Fruit fly (Drosophila melanogaster): ENCODE data around the gene Mur89F.
A peak's percentile ranks its signal among the peaks of the same experiment; 100 is the strongest.

Mur89F gene

dm6 chr3R:17149080-17149746, 52.7 kb downstream of the Mur89F start, which contains the start of the genes m-cup and Det:
TSS of gene m-cup (minus strand) at chr3R:17149412.
TSS of gene Det (plus strand) at chr3R:17149667.
- peak; percentile 16 for TF ChIP-seq ey (GFP tag; optimal IDR thresholded peaks at IDR 0.05)
- TF ChIP-seq CG9705 (GFP tag; optimal IDR thresholded peaks at IDR 0.05): peak; percentile 10
- no peak for TF ChIP-seq Abd-B (GFP tag; optimal IDR thresholded peaks at IDR 0.05)
- no peak for TF ChIP-seq Vsx2 (GFP tag; optimal IDR thresholded peaks at IDR 0.05; ENCODE audit: partially characterized antibody)
- peak; percentile 25 for TF ChIP-seq h (GFP tag; optimal IDR thresholded peaks at IDR 0.05)
- TF ChIP-seq foxo (GFP tag; optimal IDR thresholded peaks at IDR 0.05): peak in 1 of 2 experiments; percentile 38
- peak; percentile 29 for TF ChIP-seq fru (GFP tag; optimal IDR thresholded peaks at IDR 0.05)
- TF ChIP-seq HLH106 (tag; optimal IDR thresholded peaks at IDR 0.05): peak; percentile 21
- TF ChIP-seq Rel (GFP tag; optimal IDR thresholded peaks at IDR 0.05): no peak
- TF ChIP-seq Rel (tag; optimal IDR thresholded peaks at IDR 0.05): peak; percentile 38
- TF ChIP-seq Hr83 (GFP tag; optimal IDR thresholded peaks at IDR 0.05; ENCODE audit: poor library complexity, severe bottlenecking): peak; percentile 42
- TF ChIP-seq sage (GFP tag; optimal IDR thresholded peaks at IDR 0.05): peak; percentile 21
- peak; percentile 28 for TF ChIP-seq Jra (GFP tag; optimal IDR thresholded peaks at IDR 0.05)
- no peak for TF ChIP-seq Hr78 (GFP tag; optimal IDR thresholded peaks at IDR 0.05)
- TF ChIP-seq Hnf4 (GFP tag; optimal IDR thresholded peaks at IDR 0.05): no peak
- no peak for TF ChIP-seq Mio (GFP tag; optimal IDR thresholded peaks at IDR 0.05)
- TF ChIP-seq Myc (optimal IDR thresholded peaks at IDR 0.05): no peak
- no peak for TF ChIP-seq dl (GFP tag; optimal IDR thresholded peaks at IDR 0.05; ENCODE audit: insufficient read depth in 1 of 2, partially characterized antibody in 2 of 2)
- no peak for TF ChIP-seq dsf (GFP tag; optimal IDR thresholded peaks at IDR 0.05; ENCODE audit: borderline replicate concordance)
- TF ChIP-seq rgr (GFP tag; optimal IDR thresholded peaks at IDR 0.05): peak; percentile 20

DNA sequence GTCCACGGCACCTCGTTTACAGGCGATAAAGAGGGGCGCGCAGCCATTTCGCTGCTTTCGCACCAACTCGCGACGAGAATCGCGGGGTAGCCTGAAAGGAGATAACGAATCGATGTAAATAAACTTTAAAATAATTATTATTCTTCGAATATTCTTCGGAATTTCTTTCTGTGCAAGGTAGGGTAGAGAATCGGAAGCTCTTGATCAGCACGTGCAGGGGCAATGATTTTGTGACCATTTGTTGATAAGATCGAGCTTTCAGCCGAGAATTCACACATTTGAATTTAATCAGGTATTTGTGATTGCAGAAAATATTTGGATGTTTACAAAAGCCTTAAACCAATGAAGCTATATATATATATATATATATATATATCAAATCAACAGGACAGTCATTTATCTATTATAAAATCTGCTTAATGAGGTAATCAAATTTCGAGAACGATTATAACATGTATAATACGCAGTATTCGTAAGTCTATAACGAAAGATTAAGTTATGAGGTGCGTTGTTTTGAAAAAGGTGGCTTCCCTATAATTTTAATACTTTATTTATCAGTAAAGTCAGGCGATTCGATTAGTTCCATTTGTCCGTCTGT, 54.2 kb downstream of the Mur89F start:
- TF ChIP-seq psq (GFP tag; optimal IDR thresholded peaks at IDR 0.05) (no peak), dl (GFP tag; optimal IDR thresholded peaks at IDR 0.05; ENCODE audit: insufficient read depth in 1 of 2, partially characterized antibody in 2 of 2) (no peak), Vsx2 (GFP tag; optimal IDR thresholded peaks at IDR 0.05; ENCODE audit: partially characterized antibody) (no peak), h (GFP tag; optimal IDR thresholded peaks at IDR 0.05) (peak; percentile 32), Hr78 (GFP tag; optimal IDR thresholded peaks at IDR 0.05) (no peak), Hnf4 (GFP tag; optimal IDR thresholded peaks at IDR 0.05) (no peak), Rel (GFP tag; optimal IDR thresholded peaks at IDR 0.05) (no peak), Rel (tag; optimal IDR thresholded peaks at IDR 0.05) (peak; percentile 81), CrebA (GFP tag; optimal IDR thresholded peaks at IDR 0.05; ENCODE audit: borderline replicate concordance) (no peak), foxo (GFP tag; optimal IDR thresholded peaks at IDR 0.05) (no peak), Dfd (GFP tag; optimal IDR thresholded peaks at IDR 0.05) (no peak), woc (GFP tag; optimal IDR thresholded peaks at IDR 0.05) (no peak), Dif (GFP tag; optimal IDR thresholded peaks at IDR 0.05; ENCODE audit: partially characterized antibody) (no peak), usp (GFP tag; optimal IDR thresholded peaks at IDR 0.05) (no peak), dsf (GFP tag; optimal IDR thresholded peaks at IDR 0.05; ENCODE audit: borderline replicate concordance) (no peak), N (GFP tag; optimal IDR thresholded peaks at IDR 0.05) (no peak), dmrt93B (GFP tag; optimal IDR thresholded peaks at IDR 0.05) (no peak), jim (GFP tag; optimal IDR thresholded peaks at IDR 0.05) (no peak), br (GFP tag; optimal IDR thresholded peaks at IDR 0.05) (no peak), sv (GFP tag; optimal IDR thresholded peaks at IDR 0.05) (no peak), tai (GFP tag; optimal IDR thresholded peaks at IDR 0.05) (no peak), lola (GFP tag; optimal IDR thresholded peaks at IDR 0.05) (no peak), HLH106 (tag; optimal IDR thresholded peaks at IDR 0.05) (no peak), Hr83 (GFP tag; optimal IDR thresholded peaks at IDR 0.05; ENCODE audit: poor library complexity, severe bottlenecking) (no peak), Myc (optimal IDR thresholded peaks at IDR 0.05) (no peak), rgr (GFP tag; optimal IDR thresholded peaks at IDR 0.05) (peak; percentile 21)

DNA sequence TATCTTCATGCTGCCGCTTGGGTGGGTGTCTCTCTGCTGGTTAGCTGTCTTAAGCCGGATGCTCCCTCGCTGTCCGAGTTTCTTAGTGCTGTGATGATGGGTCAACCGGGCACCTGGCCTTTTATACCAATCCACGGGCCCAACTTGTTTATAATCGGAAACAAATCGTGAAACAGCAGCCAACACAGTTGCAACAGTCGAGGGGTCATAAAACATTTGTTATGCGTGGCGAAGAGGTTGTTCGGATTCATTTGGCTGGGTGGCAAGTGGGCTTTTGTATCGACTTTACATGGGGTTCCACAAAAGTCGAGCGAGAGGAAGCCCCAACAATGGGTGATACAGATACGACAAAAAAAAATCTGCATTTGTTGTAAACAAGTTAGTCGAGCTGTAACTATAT, 59.6 kb downstream of the Mur89F start, which contains the start of gene TwdlW:
Gene TwdlW (minus strand): TSS at position 101 of the 400 bp plus-strand sequence.
- TF ChIP-seq Dfd (GFP tag; optimal IDR thresholded peaks at IDR 0.05): no peak
- TF ChIP-seq dsf (GFP tag; optimal IDR thresholded peaks at IDR 0.05; ENCODE audit: borderline replicate concordance): no peak
- no peak for TF ChIP-seq Jra (GFP tag; optimal IDR thresholded peaks at IDR 0.05)
- TF ChIP-seq pan (optimal IDR thresholded peaks at IDR 0.05): no peak
- TF ChIP-seq Abd-B (GFP tag; optimal IDR thresholded peaks at IDR 0.05): no peak
- TF ChIP-seq psq (GFP tag; optimal IDR thresholded peaks at IDR 0.05): no peak
- TF ChIP-seq N (GFP tag; optimal IDR thresholded peaks at IDR 0.05): no peak
- no peak for TF ChIP-seq HLH106 (tag; optimal IDR thresholded peaks at IDR 0.05)
- TF ChIP-seq tai (GFP tag; optimal IDR thresholded peaks at IDR 0.05): no peak
- no peak for TF ChIP-seq usp (GFP tag; optimal IDR thresholded peaks at IDR 0.05)
- TF ChIP-seq Hr83 (GFP tag; optimal IDR thresholded peaks at IDR 0.05; ENCODE audit: poor library complexity, severe bottlenecking): no peak
- TF ChIP-seq Hnf4 (GFP tag; optimal IDR thresholded peaks at IDR 0.05): no peak
- TF ChIP-seq sv (GFP tag; optimal IDR thresholded peaks at IDR 0.05): no peak
- TF ChIP-seq dmrt93B (GFP tag; optimal IDR thresholded peaks at IDR 0.05): no peak
- no peak for TF ChIP-seq Hr78 (GFP tag; optimal IDR thresholded peaks at IDR 0.05)
- TF ChIP-seq Mio (GFP tag; optimal IDR thresholded peaks at IDR 0.05): no peak
- no peak for TF ChIP-seq brk (GFP tag; optimal IDR thresholded peaks at IDR 0.05)
- TF ChIP-seq br (GFP tag; optimal IDR thresholded peaks at IDR 0.05): no peak
- TF ChIP-seq Sp1 (GFP tag; optimal IDR thresholded peaks at IDR 0.05): no peak
- no peak for TF ChIP-seq CG9705 (GFP tag; optimal IDR thresholded peaks at IDR 0.05)
